ENCODE assay signal across 4 worm cellular contexts in genomic region chrIII:7499421-7499902, ce11.
TF ChIP-seq lines count a peak whose summit lies in the region.

C07H6.9 (minus strand) TSS chrIII:7499471.
sap-140 (plus strand) TSS chrIII:7499738.

TF ChIP-seq in whole organism, L2 larva, 48 proteins besides CTCF, POLR2A, EP300 and RAD21 (continues in another document):
- TF ChIP-seq ztf-4 (tag; optimal IDR thresholded peaks at IDR 0.05; lab: Kevin White, UChicago) (peak; percentile 37), mdl-1 (tag; optimal IDR thresholded peaks at IDR 0.05; lab: Kevin White, UChicago) (peak in 1 of 2 experiments; percentile 4), alr-1 (tag; optimal IDR thresholded peaks at IDR 0.05; lab: Kevin White, UChicago) (no peak), fos-1 (tag; optimal IDR thresholded peaks at IDR 0.05; lab: Kevin White, UChicago) (peak; percentile 53), nhr-6 (tag; optimal IDR thresholded peaks at IDR 0.05; lab: Kevin White, UChicago) (peak; percentile 5), gmeb-1 (tag; optimal IDR thresholded peaks at IDR 0.05; lab: Kevin White, UChicago) (peak; percentile 92), lsy-2 (tag; optimal IDR thresholded peaks at IDR 0.05; lab: Kevin White, UChicago) (peak; percentile 84 to 91), sma-9 (GFP tag; optimal IDR thresholded peaks at IDR 0.05; lab: Kevin White, UChicago) (peak; percentile 82), sma-9 (tag; optimal IDR thresholded peaks at IDR 0.05; lab: Kevin White, UChicago) (no peak), peb-1 (tag; optimal IDR thresholded peaks at IDR 0.05; lab: Kevin White, UChicago) (no peak), snpc-4 (tag; optimal IDR thresholded peaks at IDR 0.05; lab: Kevin White, UChicago) (peak; percentile 54), unc-55 (GFP tag; optimal IDR thresholded peaks at IDR 0.05; lab: Kevin White, UChicago) (peak; percentile 83), Y55F3AM.14 (GFP tag; optimal IDR thresholded peaks at IDR 0.05; lab: Kevin White, UChicago) (no peak), lin-11 (tag; optimal IDR thresholded peaks at IDR 0.05; lab: Kevin White, UChicago) (peak; percentile 58), nhr-10 (tag; optimal IDR thresholded peaks at IDR 0.05; lab: Kevin White, UChicago) (peak; percentile 42), lin-13 (GFP tag; optimal IDR thresholded peaks at IDR 0.05; lab: Kevin White, UChicago) (peak; percentile 90), nhr-23 (tag; optimal IDR thresholded peaks at IDR 0.05; lab: Kevin White, UChicago) (no peak), R02D3.7 (tag; optimal IDR thresholded peaks at IDR 0.05; lab: Kevin White, UChicago) (peak; percentile 8), egl-27 (tag; optimal IDR thresholded peaks at IDR 0.05; lab: Kevin White, UChicago) (no peak), nhr-21 (tag; optimal IDR thresholded peaks at IDR 0.05; lab: Kevin White, UChicago) (peak; percentile 63), mab-5 (tag; optimal IDR thresholded peaks at IDR 0.05; lab: Kevin White, UChicago) (peak; percentile 32), elt-1 (tag; optimal IDR thresholded peaks at IDR 0.05; lab: Kevin White, UChicago) (no peak), crh-2 (tag; optimal IDR thresholded peaks at IDR 0.05; lab: Kevin White, UChicago) (peak; percentile 87)

TF ChIP-seq in whole organism, L4 larva, 104 proteins besides CTCF, POLR2A, EP300 and RAD21 (continues in another document):
- TF ChIP-seq arid-1 (GFP tag; conservative IDR thresholded peaks at IDR 0.05; lab: Robert Waterston, UW) (0 out of 2 replicates have a peak, but pooled peaks have one; percentile 36), zip-11 (GFP tag; IDR thresholded peaks at IDR 0.05; lab: Robert Waterston, UW) (no peak), nhr-48 (tag; optimal IDR thresholded peaks at IDR 0.05; lab: Kevin White, UChicago) (no peak), pha-4 (GFP tag; IDR thresholded peaks at IDR 0.05; lab: Robert Waterston, UW) (0 out of 2 replicates have a peak, but pooled peaks have one; percentile 24), pha-4 (tag; optimal IDR thresholded peaks at IDR 0.05; lab: Kevin White, UChicago) (no peak), T20F7.1 (GFP tag; optimal IDR thresholded peaks at IDR 0.05; lab: Kevin White, UChicago) (peak; percentile 61), ama-1 (optimal IDR thresholded peaks at IDR 0.05; lab: Kevin White, UChicago) (peak; percentile 22), lin-38 (GFP tag; IDR thresholded peaks at IDR 0.05; lab: Robert Waterston, UW) (peak; percentile 74), daf-16 (GFP tag; optimal IDR thresholded peaks at IDR 0.05; lab: Kevin White, UChicago) (peak in 1 of 2 experiments; percentile 15), daf-16 (tag; optimal IDR thresholded peaks at IDR 0.05; lab: Kevin White, UChicago) (peak; percentile 47), hlh-11 (tag; optimal IDR thresholded peaks at IDR 0.05; lab: Kevin White, UChicago) (peak; percentile 62), Y105C5A.15 (GFP tag; IDR thresholded peaks at IDR 0.05; lab: Robert Waterston, UW) (no peak), rbr-2 (tag; optimal IDR thresholded peaks at IDR 0.05; lab: Kevin White, UChicago) (peak; percentile 59), hif-1 (tag; optimal IDR thresholded peaks at IDR 0.05; lab: Kevin White, UChicago) (peak in 1 of 2 experiments; percentile 34), spr-1 (tag; optimal IDR thresholded peaks at IDR 0.05; lab: Kevin White, UChicago) (peak; percentile 25), ceh-82 (tag; optimal IDR thresholded peaks at IDR 0.05; lab: Kevin White, UChicago) (no peak), zfp-3 (GFP tag; conservative IDR thresholded peaks at IDR 0.05; lab: Robert Waterston, UW) (0 out of 2 replicates have a peak, but pooled peaks have one; percentile 26), daf-19 (GFP tag; conservative IDR thresholded peaks at IDR 0.05; lab: Robert Waterston, UW) (no peak), madf-9 (GFP tag; conservative IDR thresholded peaks at IDR 0.05; lab: Robert Waterston, UW) (no peak), gei-8 (GFP tag; optimal IDR thresholded peaks at IDR 0.05; lab: Kevin White, UChicago) (no peak), ces-1 (GFP tag; optimal IDR thresholded peaks at IDR 0.05; lab: Kevin White, UChicago) (peak; percentile 24), duxl-1 (tag; optimal IDR thresholded peaks at IDR 0.05; lab: Kevin White, UChicago; ENCODE audit: poor library complexity) (peak; percentile 58), F10B5.3 (tag; optimal IDR thresholded peaks at IDR 0.05; lab: Kevin White, UChicago) (peak; percentile 54)

TF ChIP-seq in whole organism, late embryonic, 69 proteins besides CTCF, POLR2A, EP300 and RAD21 (continues in another document):
- TF ChIP-seq ceh-31 (tag; optimal IDR thresholded peaks at IDR 0.05; lab: Kevin White, UChicago) (peak; percentile 45), syd-9 (tag; optimal IDR thresholded peaks at IDR 0.05; lab: Kevin White, UChicago) (no peak), unc-42 (tag; optimal IDR thresholded peaks at IDR 0.05; lab: Kevin White, UChicago) (peak; percentile 32), pha-4 (tag; optimal IDR thresholded peaks at IDR 0.05; lab: Kevin White, UChicago) (no peak), nfya-1 (tag; optimal IDR thresholded peaks at IDR 0.05; lab: Kevin White, UChicago) (peak; percentile 42), pros-1 (tag; optimal IDR thresholded peaks at IDR 0.05; lab: Kevin White, UChicago) (no peak), ama-1 (optimal IDR thresholded peaks at IDR 0.05; lab: Kevin White, UChicago) (no peak), unc-86 (tag; optimal IDR thresholded peaks at IDR 0.05; lab: Kevin White, UChicago) (peak; percentile 4), hlh-13 (GFP tag; optimal IDR thresholded peaks at IDR 0.05; lab: Kevin White, UChicago) (no peak), ceh-14 (tag; optimal IDR thresholded peaks at IDR 0.05; lab: Kevin White, UChicago) (no peak), tbx-2 (tag; optimal IDR thresholded peaks at IDR 0.05; lab: Kevin White, UChicago) (no peak), ceh-30 (tag; optimal IDR thresholded peaks at IDR 0.05; lab: Kevin White, UChicago) (peak; percentile 73), ceh-45 (GFP tag; IDR thresholded peaks at IDR 0.05; lab: Robert Waterston, UW) (no peak), odd-2 (tag; optimal IDR thresholded peaks at IDR 0.05; lab: Kevin White, UChicago) (no peak), eyg-1 (tag; optimal IDR thresholded peaks at IDR 0.05; lab: Kevin White, UChicago) (no peak), elt-4 (tag; optimal IDR thresholded peaks at IDR 0.05; lab: Kevin White, UChicago) (no peak), hlh-15 (tag; optimal IDR thresholded peaks at IDR 0.05; lab: Kevin White, UChicago) (no peak), hlh-8 (tag; optimal IDR thresholded peaks at IDR 0.05; lab: Kevin White, UChicago) (no peak), pat-9 (tag; optimal IDR thresholded peaks at IDR 0.05; lab: Kevin White, UChicago) (no peak), mec-3 (tag; optimal IDR thresholded peaks at IDR 0.05; lab: Kevin White, UChicago; ENCODE audit: borderline replicate concordance) (no peak), madf-2 (tag; optimal IDR thresholded peaks at IDR 0.05; lab: Kevin White, UChicago) (no peak), sox-2 (GFP tag; IDR thresholded peaks at IDR 0.05; lab: Robert Waterston, UW) (no peak), ceh-6 (GFP tag; optimal IDR thresholded peaks at IDR 0.05; lab: Kevin White, UChicago) (no peak), fax-1 (tag; optimal IDR thresholded peaks at IDR 0.05; lab: Kevin White, UChicago) (no peak), zip-5 (tag; optimal IDR thresholded peaks at IDR 0.05; lab: Kevin White, UChicago) (no peak), Y22D7AL.16 (tag; optimal IDR thresholded peaks at IDR 0.05; lab: Kevin White, UChicago) (no peak), ceh-19 (GFP tag; optimal IDR thresholded peaks at IDR 0.05; lab: Kevin White, UChicago) (no peak)

TF ChIP-seq in whole organism, mixed stage, embryonic, 35 proteins besides CTCF, POLR2A, EP300 and RAD21:
- TF ChIP-seq nhr-76 (tag; optimal IDR thresholded peaks at IDR 0.05; lab: Kevin White, UChicago) = no peak
- no peak for TF ChIP-seq ceh-83 (GFP tag; optimal IDR thresholded peaks at IDR 0.05; lab: Kevin White, UChicago)
- TF ChIP-seq mep-1 (tag; optimal IDR thresholded peaks at IDR 0.05; lab: Kevin White, UChicago) = peak; percentile 79
- peak; percentile 64 for TF ChIP-seq pha-4 (tag; optimal IDR thresholded peaks at IDR 0.05; lab: Kevin White, UChicago)
- TF ChIP-seq ces-1 (GFP tag; optimal IDR thresholded peaks at IDR 0.05; lab: Kevin White, UChicago) = peak; percentile 68
- no peak for TF ChIP-seq cnd-1 (tag; optimal IDR thresholded peaks at IDR 0.05; lab: Kevin White, UChicago)
- TF ChIP-seq hlh-1 (tag; optimal IDR thresholded peaks at IDR 0.05; lab: Kevin White, UChicago) = no peak
- TF ChIP-seq zip-8 (tag; optimal IDR thresholded peaks at IDR 0.05; lab: Kevin White, UChicago) = no peak
- no peak for TF ChIP-seq snpc-4 (tag; optimal IDR thresholded peaks at IDR 0.05; lab: Kevin White, UChicago)
- peak; percentile 20 for TF ChIP-seq ceh-43 (GFP tag; optimal IDR thresholded peaks at IDR 0.05; lab: Kevin White, UChicago)
- no peak for TF ChIP-seq elt-1 (tag; optimal IDR thresholded peaks at IDR 0.05; lab: Kevin White, UChicago; ENCODE audit: borderline replicate concordance, insufficient read depth)
- peak; percentile 70 for TF ChIP-seq lsy-2 (tag; optimal IDR thresholded peaks at IDR 0.05; lab: Kevin White, UChicago)
- peak; percentile 25 for TF ChIP-seq nhr-237 (tag; optimal IDR thresholded peaks at IDR 0.05; lab: Kevin White, UChicago)
- peak; percentile 88 for TF ChIP-seq lin-13 (tag; optimal IDR thresholded peaks at IDR 0.05; lab: Kevin White, UChicago)
